Worm (Caenorhabditis elegans): ENCODE results near the gene C02B10.6.
"Not testable (repeated sequence)": the region's sequence is repeated elsewhere in the genome, so short reads cannot be mapped to it uniquely, and the experiment has no call there.

- not testable (repeated sequence) for TF ChIP-seq ref-1 (GFP tag; conservative IDR thresholded peaks at IDR 0.05); cog-1 (tag; optimal IDR thresholded peaks at IDR 0.05); tab-1 (GFP tag; IDR thresholded peaks at IDR 0.05); ztf-29 (GFP tag; IDR thresholded peaks at IDR 0.05)
Observed at ce11 chrIV:5066887-5067286, 3.8 kb upstream of the C02B10.6 start, which contains the start of gene ttbk-2.2.

All from whole organism, midembryonic.